Worm (Caenorhabditis elegans) whole organism, dauer: ENCODE results near the gene F58A3.4.

Experiments
- unc-62 ChIP-seq: sonication (generic microtip); optimal IDR thresholded peaks from 2 replicates; lab custom pipeline; 2017; ENCODE audit warnings: missing biosample characterization, missing genetic modification reagents, missing genetic modification characterization

F58A3.4 gene

ce11 chrX:10982051-10982450 is 28.4 kb downstream of the F58A3.4 start, which contains the start of gene ver-4:
Gene ver-4, plus strand, starts transcription at chrX:10982351.
- no peak for TF ChIP-seq unc-62 (GFP tag; lab: Kevin White, UChicago)

DNA sequence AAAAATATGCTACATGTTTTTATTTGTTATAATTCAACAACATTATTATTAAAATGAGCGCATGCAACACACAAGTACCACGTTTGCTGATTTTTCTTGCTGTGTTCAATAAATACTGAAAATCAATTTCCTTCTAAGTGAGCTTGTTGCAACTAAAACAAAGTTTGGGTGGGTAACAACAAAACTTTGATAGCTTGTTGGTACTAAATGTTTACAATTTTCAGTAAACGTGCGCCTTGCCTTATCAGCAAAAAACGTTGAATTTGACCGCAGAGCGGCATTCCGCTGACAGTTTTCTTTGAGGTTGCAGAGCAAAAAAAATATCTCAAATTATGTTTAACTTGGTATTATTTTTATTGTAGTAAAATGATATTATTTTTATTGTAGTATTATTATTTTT is 29.1 kb downstream of the F58A3.4 start:
- no peak for TF ChIP-seq unc-62 (GFP tag; lab: Kevin White, UChicago)

DNA sequence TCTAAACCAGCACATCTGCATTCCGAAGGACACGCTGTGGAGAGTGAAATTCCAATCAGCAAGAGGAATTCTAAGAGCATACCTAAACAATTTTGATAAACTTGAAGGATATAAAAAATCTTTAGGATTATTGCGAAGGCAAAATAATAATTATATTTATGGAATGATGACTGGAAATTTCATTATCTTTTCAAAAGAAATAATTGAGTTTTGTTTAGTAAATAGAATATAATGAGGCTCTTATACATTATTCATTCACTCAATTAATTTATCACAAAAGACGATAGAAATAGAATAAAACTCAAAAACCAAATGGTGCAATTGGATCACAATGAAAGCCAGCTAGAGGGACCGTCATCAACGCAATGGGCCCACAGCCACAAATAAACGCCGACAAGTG is 31.3 kb downstream of the F58A3.4 start, which contains the start of gene pxn-2:
Gene pxn-2 (minus strand): TSS at position 101 of the 400 bp plus-strand sequence.
- no peak for TF ChIP-seq unc-62 (GFP tag; lab: Kevin White, UChicago)

DNA sequence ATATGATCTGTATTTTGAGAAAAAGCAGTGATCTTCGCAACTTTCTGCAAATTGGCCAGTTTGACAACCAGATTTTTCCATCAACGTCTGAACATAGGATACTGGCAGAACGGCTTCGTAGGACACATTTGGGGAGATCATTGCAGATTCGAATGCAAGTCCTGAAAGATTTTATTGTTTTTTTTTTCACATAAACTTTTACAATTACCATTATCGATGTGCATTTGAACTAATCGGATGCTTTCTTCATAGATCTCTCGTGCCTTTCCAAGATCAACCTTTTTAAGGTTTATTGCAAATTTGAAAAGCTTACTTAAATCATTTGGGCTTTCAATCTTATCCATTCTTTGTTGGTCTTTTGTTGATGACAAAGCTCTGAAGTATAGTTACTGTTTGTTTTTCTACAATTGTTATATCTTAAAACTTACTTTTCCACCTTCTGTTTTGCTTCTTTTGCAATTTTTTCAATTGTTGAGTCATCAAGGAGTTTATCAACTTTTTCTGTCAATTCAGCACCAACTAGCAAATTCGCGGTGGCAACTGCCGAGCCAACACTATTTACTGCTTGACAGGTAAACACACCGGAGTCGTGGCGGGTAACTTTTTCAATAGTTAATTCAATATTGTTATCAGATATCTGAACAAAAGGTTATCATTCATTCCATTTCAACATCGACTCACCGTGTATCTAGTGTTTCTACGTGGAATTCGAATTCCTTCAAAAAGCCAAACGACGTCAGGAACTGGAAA is 33.8 kb downstream of the F58A3.4 start:
- no peak for TF ChIP-seq unc-62 (GFP tag; lab: Kevin White, UChicago)

DNA sequence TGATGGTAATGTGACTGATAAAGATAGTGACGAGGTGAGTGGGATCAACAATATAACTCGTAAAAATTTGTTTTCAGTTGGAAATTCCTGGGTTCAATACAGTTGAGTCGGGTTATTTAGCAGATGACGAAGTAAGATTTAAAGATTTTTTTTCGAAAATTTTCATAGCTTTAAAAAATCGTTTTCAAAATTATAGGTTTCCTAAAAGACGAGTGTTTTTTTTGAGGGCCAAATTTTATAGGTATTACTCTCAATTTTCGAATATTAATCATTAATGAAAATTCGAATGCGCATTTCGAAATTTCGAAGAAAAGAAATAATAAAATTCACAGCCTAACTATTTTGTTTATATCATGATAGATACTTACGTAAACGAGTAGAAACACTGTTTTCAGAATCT is 39.3 kb downstream of the F58A3.4 start:
- no peak for TF ChIP-seq unc-62 (GFP tag; lab: Kevin White, UChicago)

- no peak for TF ChIP-seq unc-62 (GFP tag; lab: Kevin White, UChicago)
Measured at ce11 chrX:10970629-10971028, 39.8 kb downstream of the F58A3.4 start, which contains the start of gene K09C8.8. Gene K09C8.8, plus strand, starts transcription at chrX:10970929.

DNA sequence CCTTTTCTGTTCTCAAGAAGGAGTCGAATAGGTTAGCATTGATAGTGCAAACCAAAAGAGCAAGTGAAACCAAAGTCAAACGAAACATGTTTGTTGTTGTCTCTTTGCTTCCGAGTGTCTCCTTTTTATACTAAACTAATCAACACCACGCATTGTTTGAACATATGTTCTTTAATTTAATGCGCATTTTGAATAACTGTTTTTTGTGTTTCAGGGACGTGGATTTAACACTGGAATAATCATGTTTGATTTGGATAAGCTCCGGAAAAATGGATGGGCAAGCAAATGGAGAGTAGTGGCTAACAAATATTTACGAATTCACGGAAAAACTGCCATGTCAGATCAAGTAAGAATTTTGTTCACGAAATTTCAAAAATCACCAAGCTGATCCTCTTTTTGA is 42.8 kb downstream of the F58A3.4 start, which contains the start of gene K09C8.9:
Gene K09C8.9 (minus strand): TSS at position 101 of the 400 bp plus-strand sequence.
- TF ChIP-seq unc-62 (GFP tag; lab: Kevin White, UChicago): no peak

ce11 chrX:10966251-10966650 is 44.2 kb downstream of the F58A3.4 start, which contains the start of gene lge-1:
Gene lge-1, plus strand, starts transcription at chrX:10966551.
- TF ChIP-seq unc-62 (GFP tag; lab: Kevin White, UChicago): no peak

DNA sequence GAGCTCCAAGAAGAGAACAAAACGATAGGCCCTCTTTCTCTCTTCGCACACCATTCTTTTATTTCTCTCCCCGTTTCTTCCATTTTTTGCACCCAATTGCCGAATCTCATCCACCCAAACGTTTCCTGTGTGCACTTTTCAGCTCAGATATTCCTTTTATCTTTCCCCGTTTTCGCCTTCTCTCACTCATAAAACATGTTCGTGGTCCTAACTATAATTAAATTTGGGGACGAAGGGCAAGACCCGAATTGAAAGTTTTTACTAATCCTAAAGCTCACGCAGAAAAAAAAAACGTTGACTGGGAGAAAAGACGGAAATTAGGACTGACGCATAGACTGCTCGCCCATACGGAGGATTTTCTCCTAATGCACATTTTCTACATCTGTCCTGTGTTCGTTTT is 45.0 kb downstream of the F58A3.4 start:
- TF ChIP-seq unc-62 (GFP tag; lab: Kevin White, UChicago): no peak

- no peak for TF ChIP-seq unc-62 (GFP tag; lab: Kevin White, UChicago)
Measured at ce11 chrX:10963453-10964046, 46.9 kb downstream of the F58A3.4 start, which contains the start of gene nas-10. Gene nas-10, minus strand, starts transcription at chrX:10963503.

DNA sequence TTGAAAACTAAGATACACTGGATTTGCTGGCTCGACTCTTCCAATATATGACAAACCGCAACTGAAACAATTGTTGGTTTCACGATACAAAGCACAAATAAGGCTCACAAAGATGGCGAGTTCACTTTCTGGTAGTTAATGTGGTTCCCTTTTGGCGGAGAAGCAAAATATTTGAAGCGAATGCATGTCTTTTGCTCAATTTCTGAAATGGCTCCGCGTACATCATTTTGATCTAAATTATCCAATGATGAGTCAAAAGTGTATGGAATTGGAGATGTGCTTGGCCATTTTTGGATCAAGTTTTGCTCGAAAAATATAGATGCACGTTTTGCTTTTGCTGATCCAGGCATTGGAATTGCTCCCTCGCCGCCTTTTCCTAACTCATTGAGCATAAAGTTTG is 48.7 kb downstream of the F58A3.4 start:
- no peak for TF ChIP-seq unc-62 (GFP tag; lab: Kevin White, UChicago)
